Fruit fly (Drosophila melanogaster) whole organism, wandering third instar larva: Measurements from ENCODE around the gene wry.

Experiments
- Abd-B ChIP-seq: fragments of >200 bp; optimal IDR thresholded peaks from 2 replicates; lab custom pipeline; 2017; ENCODE audit warnings: missing biosample characterization, missing genetic modification characterization
- CG32264 ChIP-seq: fragments of 200-800 bp; sonication (Bioruptor generic); optimal IDR thresholded peaks from 2 replicates; lab custom pipeline; 2016; ENCODE audit warnings: missing biosample characterization, missing genetic modification characterization
- Dif ChIP-seq: fragments of 200-275, 200-300 bp; sonication (Bioruptor generic); optimal IDR thresholded peaks from 2 replicates; lab custom pipeline; 2018; ENCODE audit warnings: missing biosample characterization, missing genetic modification characterization; ENCODE audit not compliant: partially characterized antibody
- GATAd ChIP-seq: sonication (Bioruptor generic); optimal IDR thresholded peaks from 2 replicates; lab custom pipeline; 2016; ENCODE audit warnings: missing biosample characterization, missing genetic modification characterization
- HLH106 ChIP-seq: fragments of 200-800 bp; optimal IDR thresholded peaks from 3 replicates; lab custom pipeline; 2019; ENCODE audit warnings: missing biosample characterization, mild to moderate bottlenecking, missing genetic modification characterization, moderate library complexity
- Hnf4 ChIP-seq: fragments of 200-800 bp; sonication (Bioruptor generic); optimal IDR thresholded peaks from 2 replicates; lab custom pipeline; 2016; ENCODE audit warnings: missing biosample characterization, mild to moderate bottlenecking, missing genetic modification characterization
- Hr83 ChIP-seq: fragments of 200-300 bp; sonication (Bioruptor generic); optimal IDR thresholded peaks from 2 replicates; lab custom pipeline; 2016; ENCODE audit warnings: missing biosample characterization, mild to moderate bottlenecking, missing genetic modification characterization, moderate library complexity; ENCODE audit not compliant: poor library complexity, severe bottlenecking
- Jra ChIP-seq: sonication (Bioruptor generic); optimal IDR thresholded peaks from 2 replicates; lab custom pipeline; 2016; ENCODE audit warnings: missing biosample characterization, missing genetic modification characterization
- Mio ChIP-seq: sonication (Bioruptor generic); optimal IDR thresholded peaks from 2 replicates; lab custom pipeline; 2016; ENCODE audit warnings: missing biosample characterization, missing genetic modification characterization
- Myc ChIP-seq: fragments of >200 bp; optimal IDR thresholded peaks from 2 replicates; lab custom pipeline; 2017
- N ChIP-seq: fragments of >200 bp; optimal IDR thresholded peaks from 2 replicates; lab custom pipeline; 2018; ENCODE audit warnings: missing biosample characterization, missing external identifiers, missing genetic modification characterization
- OdsH ChIP-seq: fragments of 200-800 bp; sonication (Bioruptor generic); optimal IDR thresholded peaks from 2 replicates; lab custom pipeline; 2016; ENCODE audit warnings: missing biosample characterization, mild to moderate bottlenecking, missing genetic modification characterization
- Rel ChIP-seq, 2 experiments: fragments of 200-800 bp; sonication (Bioruptor generic) in 1 of 2; optimal IDR thresholded peaks; 2 replicates in 1 of 2; 3 replicates in 1 of 2; lab custom pipeline; 2016 to 2019; ENCODE audit warnings: mild to moderate bottlenecking in 2 of 2, missing biosample characterization in 2 of 2, missing genetic modification characterization in 2 of 2, moderate library complexity in 1 of 2
- Sp1 ChIP-seq: fragments of 200-800 bp; sonication (Bioruptor generic); optimal IDR thresholded peaks from 3 replicates; lab custom pipeline; 2019; ENCODE audit warnings: missing biosample characterization, mild to moderate bottlenecking, missing genetic modification characterization, moderate library complexity
- Vsx2 ChIP-seq: fragments of 200-300, 225-300 bp; sonication (Bioruptor generic); optimal IDR thresholded peaks from 2 replicates; lab custom pipeline; 2018; ENCODE audit warnings: missing biosample characterization, missing genetic modification characterization; ENCODE audit not compliant: partially characterized antibody
- br ChIP-seq: fragments of 200-800 bp; sonication (Bioruptor generic); optimal IDR thresholded peaks from 2 replicates; lab custom pipeline; 2016; ENCODE audit warnings: missing biosample characterization, missing genetic modification characterization
- brk ChIP-seq: fragments of 200-800 bp; sonication (Bioruptor generic); optimal IDR thresholded peaks from 2 replicates; lab custom pipeline; 2016; ENCODE audit warnings: missing biosample characterization, mild to moderate bottlenecking, missing genetic modification characterization
- dl ChIP-seq, 2 experiments: fragments of 175-275, 200-275 bp in 1 of 2; fragments of 200-275 bp in 1 of 2; sonication (Bioruptor generic); optimal IDR thresholded peaks; lab custom pipeline; 2018; ENCODE audit warnings: mild to moderate bottlenecking in 2 of 2, missing biosample characterization in 2 of 2, missing genetic modification characterization in 2 of 2, moderate library complexity in 2 of 2; ENCODE audit not compliant: partially characterized antibody in 2 of 2, insufficient read depth in 1 of 2
- dmrt93B ChIP-seq: fragments of 200-800 bp; sonication (Bioruptor generic); optimal IDR thresholded peaks from 2 replicates; lab custom pipeline; 2018; ENCODE audit warnings: missing biosample characterization, mild to moderate bottlenecking, missing genetic modification characterization
- dsf ChIP-seq: sonication (Bioruptor generic); optimal IDR thresholded peaks from 2 replicates; lab custom pipeline; 2016; ENCODE audit warnings: missing biosample characterization, missing genetic modification characterization, borderline replicate concordance
- ey ChIP-seq: fragments of 200-800 bp; sonication (Bioruptor generic); optimal IDR thresholded peaks from 2 replicates; lab custom pipeline; 2016; ENCODE audit warnings: missing biosample characterization, missing genetic modification characterization
- foxo ChIP-seq, 2 experiments: fragments of 200-800 bp; sonication (Bioruptor generic); optimal IDR thresholded peaks; 2 replicates in 1 of 2; 3 replicates in 1 of 2; lab custom pipeline; 2016 to 2017; ENCODE audit warnings: missing biosample characterization in 2 of 2, missing genetic modification characterization in 2 of 2
- fru ChIP-seq: fragments of 200-800 bp; sonication (Bioruptor generic); optimal IDR thresholded peaks from 3 replicates; lab custom pipeline; 2016; ENCODE audit warnings: missing biosample characterization, mild to moderate bottlenecking, missing genetic modification characterization
- h ChIP-seq: fragments of 200-800 bp; sonication (Bioruptor generic); optimal IDR thresholded peaks from 3 replicates; lab custom pipeline; 2016; ENCODE audit warnings: missing biosample characterization, mild to moderate bottlenecking, missing genetic modification characterization
- jim ChIP-seq: fragments of 175-275, 200-325 bp; sonication (Bioruptor generic); optimal IDR thresholded peaks from 2 replicates; lab custom pipeline; 2016; ENCODE audit warnings: missing biosample characterization, mild to moderate bottlenecking, missing genetic modification characterization
- lola ChIP-seq: fragments of >200 bp; optimal IDR thresholded peaks from 2 replicates; lab custom pipeline; 2017; ENCODE audit warnings: missing biosample characterization, missing genetic modification characterization
- psq ChIP-seq: fragments of 200-800 bp; sonication (Bioruptor generic); optimal IDR thresholded peaks from 3 replicates; lab custom pipeline; 2017; ENCODE audit warnings: missing biosample characterization, mild to moderate bottlenecking, missing genetic modification characterization, moderate library complexity
- rgr ChIP-seq: fragments of 200-800 bp; sonication (Bioruptor generic); optimal IDR thresholded peaks from 3 replicates; lab custom pipeline; 2016; ENCODE audit warnings: missing biosample characterization, mild to moderate bottlenecking, missing genetic modification characterization
- sage ChIP-seq: fragments of 200-800 bp; sonication (Bioruptor generic); optimal IDR thresholded peaks from 2 replicates; lab custom pipeline; 2016; ENCODE audit warnings: missing biosample characterization, mild to moderate bottlenecking, missing genetic modification characterization
- sv ChIP-seq: fragments of 200-800 bp; sonication (Bioruptor generic); optimal IDR thresholded peaks from 3 replicates; lab custom pipeline; 2016; ENCODE audit warnings: missing biosample characterization, missing genetic modification characterization
- tai ChIP-seq: sonication (Bioruptor generic); optimal IDR thresholded peaks from 2 replicates; lab custom pipeline; 2016; ENCODE audit warnings: missing biosample characterization, missing genetic modification characterization
- woc ChIP-seq: sonication (Bioruptor generic); optimal IDR thresholded peaks from 2 replicates; lab custom pipeline; 2016; ENCODE audit warnings: missing biosample characterization, mild to moderate bottlenecking, missing genetic modification characterization

Gene wry

dm6 chr2L:1881380-1881779, 45.0 kb downstream of the wry start, which contains the start of gene CG31663:
Gene CG31663, minus strand, starts transcription at chr2L:1881480.
- TF ChIP-seq Abd-B (no peak), Hr83 (GFP tag; lab: Kevin White, UChicago) (no peak)

- TF ChIP-seq Rel (GFP tag; optimal IDR thresholded peaks at IDR 0.05; lab: Kevin White, UChicago) (no peak), Rel (tag; optimal IDR thresholded peaks at IDR 0.05; lab: Kevin White, UChicago) (no peak), Sp1 (no peak), Jra (no peak), OdsH (GFP tag; lab: Kevin White, UChicago) (no peak), Mio (GFP tag; lab: Kevin White, UChicago) (no peak), fru (GFP tag; lab: Kevin White, UChicago) (no peak), sv (GFP tag; lab: Kevin White, UChicago) (no peak), tai (GFP tag; lab: Kevin White, UChicago) (no peak), woc (GFP tag; lab: Kevin White, UChicago) (no peak), N (GFP tag; lab: Kevin White, UChicago) (no peak), Hnf4 (GFP tag; lab: Kevin White, UChicago) (no peak), GATAd (GFP tag; lab: Kevin White, UChicago) (no peak), dl (GFP tag; optimal IDR thresholded peaks at IDR 0.05; lab: Kevin White, UChicago; ENCODE audit: insufficient read depth in 1 of 2, partially characterized antibody in 2 of 2) (no peak), br (GFP tag; lab: Kevin White, UChicago) (no peak), rgr (GFP tag; lab: Kevin White, UChicago) (no peak)
- TF ChIP-seq, all 38 proteins: peak for 0
Measured at dm6 chr2L:1883114-1883513, 46.8 kb downstream of the wry start, which contains the start of gene CG15358. Gene CG15358, minus strand, starts transcription at chr2L:1883214.

- TF ChIP-seq h (GFP tag; lab: Kevin White, UChicago) (peak; percentile 95), fru (GFP tag; lab: Kevin White, UChicago) (peak; percentile 32), Rel (GFP tag; optimal IDR thresholded peaks at IDR 0.05; lab: Kevin White, UChicago) (no peak), Rel (tag; optimal IDR thresholded peaks at IDR 0.05; lab: Kevin White, UChicago) (peak; percentile 62), Dif (GFP tag; lab: Kevin White, UChicago) (peak; percentile 85), sage (GFP tag; lab: Kevin White, UChicago) (no peak), Hr83 (GFP tag; lab: Kevin White, UChicago) (peak; percentile 71), Hnf4 (GFP tag; lab: Kevin White, UChicago) (peak; percentile 67), CG32264 (GFP tag; lab: Kevin White, UChicago) (no peak), rgr (GFP tag; lab: Kevin White, UChicago) (peak; percentile 58), jim (GFP tag; lab: Kevin White, UChicago) (no peak), HLH106 (peak; percentile 12), Jra (peak; percentile 57), sv (GFP tag; lab: Kevin White, UChicago) (peak; percentile 34), dmrt93B (GFP tag; lab: Kevin White, UChicago) (no peak), psq (GFP tag; lab: Kevin White, UChicago) (peak; percentile 70), GATAd (GFP tag; lab: Kevin White, UChicago) (peak; percentile 71), ey (peak; percentile 22), tai (GFP tag; lab: Kevin White, UChicago) (peak; percentile 44), dsf (GFP tag; lab: Kevin White, UChicago) (no peak), dl (GFP tag; optimal IDR thresholded peaks at IDR 0.05; lab: Kevin White, UChicago; ENCODE audit: insufficient read depth in 1 of 2, partially characterized antibody in 2 of 2) (peak; percentile 30 to 45), N (GFP tag; lab: Kevin White, UChicago) (peak; percentile 43), foxo (GFP tag; optimal IDR thresholded peaks at IDR 0.05; lab: Kevin White, UChicago) (peak in 1 of 2 experiments; percentile 34), lola (GFP tag; lab: Kevin White, UChicago) (no peak), br (GFP tag; lab: Kevin White, UChicago) (peak; percentile 65), Sp1 (peak; percentile 69), OdsH (GFP tag; lab: Kevin White, UChicago) (peak; percentile 35), Myc (lab: Kevin White, UChicago) (peak; percentile 32), Vsx2 (GFP tag; lab: Kevin White, UChicago) (peak; percentile 95), Mio (GFP tag; lab: Kevin White, UChicago) (no peak), brk (no peak)
- TF ChIP-seq, all 38 proteins: peak for 22
Measured at dm6 chr2L:1884409-1885082, 48.2 kb downstream of the wry start, which contains the start of gene Wdr62. Gene Wdr62, plus strand, starts transcription at chr2L:1884622.
